Fruit fly (Drosophila melanogaster) whole organism, embryonic: ENCODE measurements around the gene D.
A peak's percentile ranks its signal among the peaks of the same experiment; 100 is the strongest.

Experiments
- Atf3 ChIP-seq: fragments of 200-800 bp; sonication (Bioruptor generic); optimal IDR thresholded peaks from 3 replicates; lab custom pipeline; 2016; ENCODE audit warnings: missing biosample characterization, missing genetic modification characterization
- Awh ChIP-seq: fragments of 200-800 bp; sonication (Bioruptor generic); IDR thresholded peaks from 2 replicates; pipeline ENCODE4, ENCODE4 v1.3.6; 2022; ENCODE audit warnings: missing biosample characterization, missing genetic modification characterization
- CG10267 ChIP-seq: fragments of 200-800 bp; sonication (Bioruptor generic); optimal IDR thresholded peaks from 2 replicates; lab custom pipeline; 2018; ENCODE audit warnings: missing biosample characterization, mild to moderate bottlenecking, missing genetic modification characterization, moderate library complexity
- CG10274 ChIP-seq: fragments of 200-800 bp; sonication (Bioruptor generic); optimal IDR thresholded peaks from 3 replicates; lab custom pipeline; 2017; ENCODE audit warnings: missing biosample characterization, mild to moderate bottlenecking, missing genetic modification characterization
- CG10979 ChIP-seq: fragments of 200-800 bp; sonication (Bioruptor generic); optimal IDR thresholded peaks from 2 replicates; lab custom pipeline; 2018; ENCODE audit warnings: missing biosample characterization, mild to moderate bottlenecking, missing genetic modification characterization, moderate library complexity
- CG11085 ChIP-seq: fragments of 200-800 bp; sonication (Bioruptor generic); IDR thresholded peaks from 2 replicates; pipeline ENCODE4 v1.3.6; 2022; ENCODE audit warnings: missing biosample characterization, missing genetic modification characterization
- CG12391 ChIP-seq: fragments of 200-800 bp; sonication (Bioruptor generic); optimal IDR thresholded peaks from 3 replicates; lab custom pipeline; 2018; ENCODE audit warnings: missing biosample characterization, mild to moderate bottlenecking, missing genetic modification characterization, moderate library complexity
- CG12659 ChIP-seq: fragments of 200-800 bp; sonication (Bioruptor generic); optimal IDR thresholded peaks from 3 replicates; lab custom pipeline; 2017; ENCODE audit warnings: mild to moderate bottlenecking, missing biosample characterization, missing genetic modification reagents, missing genetic modification characterization
- CG13894 ChIP-seq: fragments of 200-800 bp; sonication (Bioruptor generic); optimal IDR thresholded peaks from 3 replicates; lab custom pipeline; 2018; ENCODE audit warnings: missing biosample characterization, mild to moderate bottlenecking, missing genetic modification characterization, moderate library complexity
- CG14860 ChIP-seq: fragments of 200-800 bp; sonication (Bioruptor generic); IDR thresholded peaks from 3 replicates; pipeline ENCODE4 v1.3.6; 2022; ENCODE audit warnings: missing biosample characterization, missing genetic modification characterization; ENCODE audit not compliant: partially characterized antibody
- CG15479 ChIP-seq: fragments of 200-800 bp; sonication (Bioruptor generic); optimal IDR thresholded peaks from 3 replicates; lab custom pipeline; 2019; ENCODE audit warnings: missing biosample characterization, mild to moderate bottlenecking, missing genetic modification characterization, moderate library complexity
- CG1647 ChIP-seq: fragments of 200-800 bp; sonication (Bioruptor generic); optimal IDR thresholded peaks from 3 replicates; lab custom pipeline; 2016; ENCODE audit warnings: missing biosample characterization, missing genetic modification characterization
- CG2875 ChIP-seq: fragments of 200-800 bp; sonication (Bioruptor generic); optimal IDR thresholded peaks from 2 replicates; lab custom pipeline; 2017; ENCODE audit warnings: missing biosample characterization, mild to moderate bottlenecking, missing genetic modification characterization, missing genetic modification reagents
- CG3995 ChIP-seq: fragments of 200-800 bp; sonication (Bioruptor generic); optimal IDR thresholded peaks from 3 replicates; lab custom pipeline; 2016; ENCODE audit warnings: missing biosample characterization, missing genetic modification characterization
- CG7372 ChIP-seq: fragments of 200-800 bp; sonication (Bioruptor generic); IDR thresholded peaks from 2 replicates; pipeline ENCODE4 v1.3.6; 2022; ENCODE audit warnings: missing biosample characterization, missing genetic modification characterization
- CG7839 ChIP-seq: fragments of 200-800 bp; sonication (Bioruptor generic); optimal IDR thresholded peaks from 3 replicates; lab custom pipeline; 2018; ENCODE audit warnings: missing biosample characterization, mild to moderate bottlenecking, missing genetic modification characterization, moderate library complexity
- CG8388 ChIP-seq: fragments of 200-800 bp; sonication (Bioruptor generic); optimal IDR thresholded peaks from 2 replicates; lab custom pipeline; 2019; ENCODE audit warnings: missing biosample characterization, mild to moderate bottlenecking, missing genetic modification characterization, moderate library complexity
- CG9215 ChIP-seq: fragments of 200-800 bp; sonication (Bioruptor generic); IDR thresholded peaks from 2 replicates; pipeline ENCODE4 v1.3.6; 2022; ENCODE audit warnings: missing biosample characterization, missing genetic modification characterization
- CG9876 ChIP-seq: fragments of 200-800 bp; sonication (Bioruptor generic); optimal IDR thresholded peaks from 2 replicates; lab custom pipeline; 2016; ENCODE audit warnings: missing biosample characterization, missing genetic modification characterization
- CHES-1-like ChIP-seq: fragments of 200-800 bp; sonication (Bioruptor generic); optimal IDR thresholded peaks from 2 replicates; lab custom pipeline; 2016; ENCODE audit warnings: missing biosample characterization, missing genetic modification characterization
- D ChIP-seq, 2 experiments: fragments of 200-800 bp in 1 of 2; fragments of >200 bp in 1 of 2; sonication (Bioruptor generic) in 1 of 2; optimal IDR thresholded peaks; 2 replicates in 1 of 2; 3 replicates in 1 of 2; lab custom pipeline; 2017; ENCODE audit warnings: mild to moderate bottlenecking in 1 of 2, missing biosample characterization in 1 of 2, missing genetic modification characterization in 1 of 2, missing genetic modification reagents in 1 of 2
- Elba2 ChIP-seq: fragments of 200-800 bp; sonication (Bioruptor generic); optimal IDR thresholded peaks from 3 replicates; lab custom pipeline; 2016; ENCODE audit warnings: missing biosample characterization, missing genetic modification characterization
- Gsc ChIP-seq: fragments of 200-800 bp; sonication (Bioruptor generic); IDR thresholded peaks from 2 replicates; pipeline ENCODE4 v1.3.6; 2022; ENCODE audit warnings: missing biosample characterization, missing genetic modification characterization
- Lhr ChIP-seq: fragments of 200-800 bp; sonication (Bioruptor generic); optimal IDR thresholded peaks from 3 replicates; lab custom pipeline; 2017; ENCODE audit warnings: mild to moderate bottlenecking, missing biosample characterization, missing genetic modification reagents, missing genetic modification characterization
- Mad ChIP-seq: fragments of 200-800 bp; sonication (Bioruptor generic); optimal IDR thresholded peaks from 2 replicates; lab custom pipeline; 2016; ENCODE audit warnings: missing biosample characterization, missing genetic modification characterization
- Nf-YA ChIP-seq: fragments of 200-800 bp; sonication (Bioruptor generic); IDR thresholded peaks from 2 replicates; pipeline ENCODE4 v1.3.6; 2022; ENCODE audit warnings: missing biosample characterization, missing genetic modification characterization
- Rx ChIP-seq: fragments of 200-800 bp; sonication (Bioruptor generic); IDR thresholded peaks from 2 replicates; pipeline ENCODE4 v1.3.6; 2022; ENCODE audit warnings: missing biosample characterization, missing genetic modification characterization
- Xbp1 ChIP-seq: fragments of 200-800 bp; sonication (Bioruptor generic); optimal IDR thresholded peaks from 3 replicates; lab custom pipeline; 2016; ENCODE audit warnings: missing biosample characterization, mild to moderate bottlenecking, missing genetic modification characterization
- Xrp1 ChIP-seq: fragments of 200-800 bp; sonication (Bioruptor generic); IDR thresholded peaks from 2 replicates; pipeline ENCODE4 v1.3.6; 2022; ENCODE audit warnings: missing biosample characterization, missing genetic modification characterization
- aop ChIP-seq: fragments of 200-800 bp; sonication (Bioruptor generic); IDR thresholded peaks from 2 replicates; pipeline ENCODE4 v1.3.6; 2022; ENCODE audit warnings: missing biosample characterization, missing genetic modification characterization
- ara ChIP-seq: fragments of 200-800 bp; sonication (Bioruptor generic); IDR thresholded peaks from 2 replicates; pipeline ENCODE4 v1.3.6; 2022; ENCODE audit warnings: missing biosample characterization, missing genetic modification characterization
- cad ChIP-seq: fragments of >200 bp; optimal IDR thresholded peaks from 2 replicates; lab custom pipeline; 2017; ENCODE audit warnings: missing biosample characterization, missing genetic modification characterization
- dmrt11E ChIP-seq: fragments of 200-800 bp; sonication (Bioruptor generic); optimal IDR thresholded peaks from 3 replicates; lab custom pipeline; 2018; ENCODE audit warnings: missing biosample characterization, mild to moderate bottlenecking, missing genetic modification characterization, moderate library complexity
- dysf ChIP-seq: fragments of 200-800 bp; sonication (Bioruptor generic); IDR thresholded peaks from 3 replicates; pipeline ENCODE4 v1.3.6; 2022; ENCODE audit warnings: missing biosample characterization, missing genetic modification characterization
- emc ChIP-seq: fragments of 200-800 bp; sonication (Bioruptor generic); optimal IDR thresholded peaks from 2 replicates; lab custom pipeline; 2016; ENCODE audit warnings: missing biosample characterization, missing genetic modification characterization
- gro ChIP-seq: fragments of 200-800 bp; sonication (Bioruptor generic); optimal IDR thresholded peaks from 2 replicates; lab custom pipeline; 2016; ENCODE audit warnings: missing biosample characterization, missing genetic modification characterization
- lov ChIP-seq, 2 experiments: fragments of 200-800 bp in 1 of 2; fragments of >200 bp in 1 of 2; sonication (Bioruptor generic) in 1 of 2; IDR thresholded peaks in 1 of 2; optimal IDR thresholded peaks in 1 of 2; 2 replicates in 1 of 2; 3 replicates in 1 of 2; pipeline versions ENCODE4 v1.3.6 to Lab custom; 2017 to 2022; ENCODE audit warnings: missing biosample characterization in 1 of 2, missing genetic modification characterization in 1 of 2
- onecut ChIP-seq: fragments of 200-800 bp; sonication (Bioruptor generic); IDR thresholded peaks from 2 replicates; pipeline ENCODE4 v1.3.6; 2022; ENCODE audit warnings: missing biosample characterization, missing genetic modification characterization
- org-1 ChIP-seq: fragments of 200-800 bp; sonication (Bioruptor generic); optimal IDR thresholded peaks from 2 replicates; lab custom pipeline; 2017; ENCODE audit warnings: missing biosample characterization, missing genetic modification characterization
- pho ChIP-seq: fragments of 200-800 bp; sonication (Bioruptor generic); optimal IDR thresholded peaks from 2 replicates; lab custom pipeline; 2016; ENCODE audit warnings: missing biosample characterization, missing genetic modification characterization
- prd ChIP-seq, 3 experiments: fragments of >200 bp in 2 of 3; fragments of 200-800 bp in 1 of 3; sonication (Bioruptor generic) in 1 of 3; optimal IDR thresholded peaks in 2 of 3; IDR thresholded peaks in 1 of 3; 2 replicates in 2 of 3; 3 replicates in 1 of 3; pipeline versions ENCODE4 v1.3.6 to Lab custom; 2017 to 2022; ENCODE audit warnings: missing biosample characterization in 1 of 3, missing genetic modification characterization in 1 of 3
- tgo ChIP-seq: fragments of 200-800 bp; sonication (Bioruptor generic); IDR thresholded peaks from 3 replicates; pipeline ENCODE4 v1.3.6; 2022; ENCODE audit warnings: missing biosample characterization, missing genetic modification characterization
- tll ChIP-seq, 2 experiments: fragments of 200-800 bp in 1 of 2; fragments of >200 bp in 1 of 2; sonication (Bioruptor generic) in 1 of 2; optimal IDR thresholded peaks; 2 replicates each; lab custom pipeline; 2017 to 2019; ENCODE audit warnings: missing biosample characterization in 2 of 2, missing genetic modification characterization in 2 of 2, mild to moderate bottlenecking in 1 of 2, moderate library complexity in 1 of 2
- vfl ChIP-seq: fragments of 200-800 bp; sonication (Bioruptor generic); optimal IDR thresholded peaks from 2 replicates; lab custom pipeline; 2016; ENCODE audit warnings: missing biosample characterization, missing genetic modification characterization
- vvl ChIP-seq: fragments of 200-800 bp; sonication (Bioruptor generic); IDR thresholded peaks from 2 replicates; pipeline ENCODE4 v1.3.6; 2022; ENCODE audit warnings: missing biosample characterization, missing genetic modification characterization
- zen ChIP-seq: fragments of 200-800 bp; sonication (Bioruptor generic); optimal IDR thresholded peaks from 3 replicates; lab custom pipeline; 2018; ENCODE audit warnings: missing biosample characterization, mild to moderate bottlenecking, missing genetic modification characterization, moderate library complexity

Gene D

dm6 chr3L:14157919-14158541 is 20.4 kb downstream of the D start (continued):
- TF ChIP-seq prd (optimal IDR thresholded peaks at IDR 0.05; lab: Kevin White, UChicago) (no peak), prd (GFP tag; IDR thresholded peaks at IDR 0.05; lab: Robert Waterston, UW) (no peak), CG10274 (no peak), CG9215 (GFP tag; lab: Robert Waterston, UW) (no peak), ara (GFP tag; lab: Robert Waterston, UW) (no peak), Gsc (GFP tag; lab: Robert Waterston, UW) (no peak), CG13894 (tag; lab: Kevin White, UChicago) (peak; percentile 16), CG2875 (no peak), CG7839 (tag; lab: Kevin White, UChicago) (no peak), CG12391 (no peak), lov (optimal IDR thresholded peaks at IDR 0.05; lab: Kevin White, UChicago) (no peak), lov (GFP tag; IDR thresholded peaks at IDR 0.05; lab: Robert Waterston, UW) (no peak), CG15479 (GFP tag; lab: Kevin White, UChicago) (no peak), org-1 (GFP tag; lab: Kevin White, UChicago) (no peak), pho (GFP tag; lab: Kevin White, UChicago) (no peak), CG3995 (GFP tag; lab: Kevin White, UChicago) (no peak), CG11085 (no peak), aop (GFP tag; lab: Robert Waterston, UW) (no peak), CG8388 (GFP tag; lab: Kevin White, UChicago) (no peak), Rx (no peak), onecut (GFP tag; lab: Robert Waterston, UW) (peak; percentile 54), Atf3 (no peak), Awh (GFP tag; lab: Robert Waterston, UW) (peak; percentile 71; the same call in 1 of the 2 replicates), CG7372 (GFP tag; lab: Robert Waterston, UW) (no peak), Mad (GFP tag; lab: Kevin White, UChicago) (no peak), vfl (no peak), CG10979 (tag; lab: Kevin White, UChicago) (no peak), Xbp1 (GFP tag; lab: Kevin White, UChicago) (no peak), emc (GFP tag; lab: Kevin White, UChicago) (no peak), dmrt11E (no peak), CG1647 (GFP tag; lab: Kevin White, UChicago) (no peak), Lhr (GFP tag; lab: Kevin White, UChicago) (no peak), dysf (GFP tag; lab: Robert Waterston, UW) (no peak), CG12659 (GFP tag; lab: Kevin White, UChicago) (no peak)

- no peak for TF ChIP-seq gro (GFP tag; lab: Kevin White, UChicago)
- peak; percentile 81 for TF ChIP-seq D (optimal IDR thresholded peaks at IDR 0.05; lab: Kevin White, UChicago)
- no peak for TF ChIP-seq D (GFP tag; optimal IDR thresholded peaks at IDR 0.05; lab: Kevin White, UChicago)
- no peak for TF ChIP-seq CHES-1-like
- TF ChIP-seq tgo (GFP tag; lab: Robert Waterston, UW): no peak
- no peak for TF ChIP-seq Elba2 (GFP tag; lab: Kevin White, UChicago)
- TF ChIP-seq Xrp1: no peak
- TF ChIP-seq Nf-YA (GFP tag; lab: Robert Waterston, UW): no peak
- no peak for TF ChIP-seq CG10267 (tag; lab: Kevin White, UChicago)
- TF ChIP-seq CG14860: no peak
- no peak for TF ChIP-seq CG9876 (GFP tag; lab: Kevin White, UChicago)
- TF ChIP-seq tll (GFP tag; optimal IDR thresholded peaks at IDR 0.05; lab: Kevin White, UChicago): peak in 1 of 2 experiments; percentile 30
- no peak for TF ChIP-seq vvl (GFP tag; lab: Robert Waterston, UW)
- TF ChIP-seq zen: peak; percentile 32
- peak; percentile 97 for TF ChIP-seq cad (GFP tag; lab: Kevin White, UChicago)
These were observed 23.5 kb downstream of the D start for dm6 chr3L:14154940-14155339.
